Fruit fly (Drosophila melanogaster): ENCODE measurements around the gene CG11583.

The CG11583 gene

dm6 chr3L:4292120-4292697 lies 9.6 kb upstream of the CG11583 start, which contains the start of the genes CG15012 and Fdx2 (continued):
- TF ChIP-seq CG4328 (GFP tag; optimal IDR thresholded peaks at IDR 0.05), result no peak
- TF ChIP-seq corto (GFP tag; optimal IDR thresholded peaks at IDR 0.05), result no peak
- TF ChIP-seq ERR (GFP tag; optimal IDR thresholded peaks at IDR 0.05), result no peak
- peak; percentile 74 for TF ChIP-seq CG10267 (tag; optimal IDR thresholded peaks at IDR 0.05)
- TF ChIP-seq Lhr (GFP tag; optimal IDR thresholded peaks at IDR 0.05), result peak; percentile 46
- no peak for TF ChIP-seq wdn (GFP tag; IDR thresholded peaks at IDR 0.05)
- peak; percentile 96 for TF ChIP-seq CG4617 (GFP tag; optimal IDR thresholded peaks at IDR 0.05; ENCODE audit: borderline replicate concordance)
- no peak for TF ChIP-seq CG4730 (GFP tag; IDR thresholded peaks at IDR 0.05)
- TF ChIP-seq gfzf (GFP tag; optimal IDR thresholded peaks at IDR 0.05), result peak; percentile 95
- no peak for TF ChIP-seq peb (GFP tag; IDR thresholded peaks at IDR 0.05)
- TF ChIP-seq CG8478 (optimal IDR thresholded peaks at IDR 0.05), result no peak
- no peak for TF ChIP-seq gsb-n (tag; optimal IDR thresholded peaks at IDR 0.05)
- TF ChIP-seq CG10209 (GFP tag; optimal IDR thresholded peaks at IDR 0.05), result no peak
- TF ChIP-seq emc (GFP tag; optimal IDR thresholded peaks at IDR 0.05), result no peak
- TF ChIP-seq CG15073 (GFP tag; optimal IDR thresholded peaks at IDR 0.05), result no peak
- TF ChIP-seq CG17802 (tag; optimal IDR thresholded peaks at IDR 0.05), result peak; percentile 88
- no peak for TF ChIP-seq salm (tag; optimal IDR thresholded peaks at IDR 0.05)
- TF ChIP-seq Meics (GFP tag; optimal IDR thresholded peaks at IDR 0.05), result no peak
- TF ChIP-seq Dad (GFP tag; optimal IDR thresholded peaks at IDR 0.05), result peak; percentile 37
- TF ChIP-seq CG43689 (GFP tag; IDR thresholded peaks at IDR 0.05), result no peak
- no peak for TF ChIP-seq so (GFP tag; IDR thresholded peaks at IDR 0.05)
- TF ChIP-seq Pdp1 (GFP tag; optimal IDR thresholded peaks at IDR 0.05), result peak in 1 of 2 experiments; percentile 82
- peak; percentile 67 for TF ChIP-seq CG8924 (tag; optimal IDR thresholded peaks at IDR 0.05)
- peak; percentile 29; the same call in 1 of the 2 replicates for TF ChIP-seq slbo (GFP tag; IDR thresholded peaks at IDR 0.05)
- TF ChIP-seq CG14860 (GFP tag; IDR thresholded peaks at IDR 0.05; ENCODE audit: partially characterized antibody), result no peak
- no peak for TF ChIP-seq vfl (GFP tag; optimal IDR thresholded peaks at IDR 0.05)
- no peak for TF ChIP-seq her (GFP tag; optimal IDR thresholded peaks at IDR 0.05)
- no peak for TF ChIP-seq Atf6 (GFP tag; IDR thresholded peaks at IDR 0.05)
- TF ChIP-seq CG3838 (GFP tag; optimal IDR thresholded peaks at IDR 0.05), result no peak
- peak; percentile 41 for TF ChIP-seq grau (tag; optimal IDR thresholded peaks at IDR 0.05)
- no peak for TF ChIP-seq z (GFP tag; IDR thresholded peaks at IDR 0.05)
- TF ChIP-seq kay (GFP tag; optimal IDR thresholded peaks at IDR 0.05), result peak; percentile 28
- no peak for TF ChIP-seq Optix (GFP tag; IDR thresholded peaks at IDR 0.05)
- no peak for TF ChIP-seq TFAM (GFP tag; optimal IDR thresholded peaks at IDR 0.05)
- no peak for TF ChIP-seq slp2 (GFP tag; optimal IDR thresholded peaks at IDR 0.05)
- TF ChIP-seq psq (GFP tag; optimal IDR thresholded peaks at IDR 0.05), result no peak
- peak; percentile 19 for TF ChIP-seq CTCF (GFP tag; optimal IDR thresholded peaks at IDR 0.05)
- TF ChIP-seq Nf-YB (GFP tag; optimal IDR thresholded peaks at IDR 0.05), result no peak
- peak; percentile 7 for TF ChIP-seq p53 (GFP tag; optimal IDR thresholded peaks at IDR 0.05)
- peak; percentile 12 for TF ChIP-seq CG12155 (GFP tag; optimal IDR thresholded peaks at IDR 0.05)
- no peak for TF ChIP-seq Oli (tag; optimal IDR thresholded peaks at IDR 0.05)
- TF ChIP-seq CG8089 (GFP tag; optimal IDR thresholded peaks at IDR 0.05), result no peak
- TF ChIP-seq CG13424 (tag; optimal IDR thresholded peaks at IDR 0.05), result no peak
- peak; percentile 33; the same call in 1 of the 2 replicates for TF ChIP-seq Dref (GFP tag; IDR thresholded peaks at IDR 0.05)
- peak; percentile 22 for TF ChIP-seq HLH54F (GFP tag; optimal IDR thresholded peaks at IDR 0.05)
- TF ChIP-seq hb (GFP tag; IDR thresholded peaks at IDR 0.05; ENCODE audit: partially characterized antibody), result no peak
- no peak for TF ChIP-seq CG18476 (GFP tag; optimal IDR thresholded peaks at IDR 0.05)
- TF ChIP-seq CG10979 (tag; optimal IDR thresholded peaks at IDR 0.05), result no peak
